Fruit fly (Drosophila melanogaster) whole organism, embryonic: ENCODE results near the gene AP-1-2beta.

Source experiments
- Awh ChIP-seq: fragments of 200-800 bp; sonication (Bioruptor generic); IDR thresholded peaks from 2 replicates; pipeline ENCODE4, ENCODE4 v1.3.6; 2022; ENCODE audit warnings: missing biosample characterization, missing genetic modification characterization
- CG10147 ChIP-seq: fragments of 200-800 bp; sonication (Bioruptor generic); optimal IDR thresholded peaks from 2 replicates; lab custom pipeline; 2019; ENCODE audit warnings: missing biosample characterization, mild to moderate bottlenecking, missing genetic modification characterization, moderate library complexity
- CG12155 ChIP-seq: fragments of 200-800 bp; sonication (Bioruptor generic); optimal IDR thresholded peaks from 3 replicates; lab custom pipeline; 2016; ENCODE audit warnings: missing biosample characterization, missing genetic modification characterization
- CG12769 ChIP-seq: fragments of 200-800 bp; sonication (Bioruptor generic); optimal IDR thresholded peaks from 2 replicates; lab custom pipeline; 2019; ENCODE audit warnings: missing biosample characterization, mild to moderate bottlenecking, missing genetic modification characterization, moderate library complexity
- CG14050 ChIP-seq: fragments of 200-800 bp; sonication (Bioruptor generic); IDR thresholded peaks from 3 replicates; pipeline ENCODE4 v1.3.6; 2022; ENCODE audit warnings: missing biosample characterization, missing genetic modification characterization
- CG15696 ChIP-seq: fragments of 200-800 bp; sonication (Bioruptor generic); optimal IDR thresholded peaks from 2 replicates; lab custom pipeline; 2019; ENCODE audit warnings: missing biosample characterization, mild to moderate bottlenecking, missing genetic modification characterization, moderate library complexity
- CG18599 ChIP-seq: fragments of 200-800 bp; sonication (Bioruptor generic); optimal IDR thresholded peaks from 3 replicates; lab custom pipeline; 2017; ENCODE audit warnings: missing biosample characterization, missing genetic modification characterization, mild to moderate bottlenecking, moderate library complexity, missing genetic modification reagents
- CG2712 ChIP-seq: fragments of 200-800 bp; optimal IDR thresholded peaks from 3 replicates; lab custom pipeline; 2019; ENCODE audit warnings: missing biosample characterization, mild to moderate bottlenecking, missing genetic modification characterization, moderate library complexity
- CG30403 ChIP-seq: fragments of 200-800 bp; sonication (Bioruptor generic); optimal IDR thresholded peaks from 3 replicates; lab custom pipeline; 2016; ENCODE audit warnings: missing biosample characterization, missing genetic modification characterization
- CG31441 ChIP-seq: fragments of 200-800 bp; sonication (Bioruptor generic); IDR thresholded peaks from 2 replicates; pipeline ENCODE4 v1.3.6; 2022; ENCODE audit warnings: missing biosample characterization, missing genetic modification characterization
- CG3407 ChIP-seq: fragments of 200-800 bp; sonication (Bioruptor generic); optimal IDR thresholded peaks from 2 replicates; lab custom pipeline; 2018; ENCODE audit warnings: missing biosample characterization, mild to moderate bottlenecking, missing genetic modification characterization
- CG6254 ChIP-seq: fragments of 200-800 bp; sonication (Bioruptor generic); optimal IDR thresholded peaks from 3 replicates; lab custom pipeline; 2017; ENCODE audit warnings: mild to moderate bottlenecking, missing biosample characterization, missing genetic modification reagents, missing genetic modification characterization
- CG7839 ChIP-seq: fragments of 200-800 bp; sonication (Bioruptor generic); optimal IDR thresholded peaks from 3 replicates; lab custom pipeline; 2018; ENCODE audit warnings: missing biosample characterization, mild to moderate bottlenecking, missing genetic modification characterization, moderate library complexity
- CG8944 ChIP-seq: fragments of 200-800 bp; sonication (Bioruptor generic); optimal IDR thresholded peaks from 3 replicates; lab custom pipeline; 2016; ENCODE audit warnings: missing biosample characterization, missing genetic modification characterization
- CoRest ChIP-seq: fragments of 200-800 bp; sonication (Bioruptor generic); optimal IDR thresholded peaks from 3 replicates; lab custom pipeline; 2018; ENCODE audit warnings: missing biosample characterization, mild to moderate bottlenecking, missing genetic modification characterization, moderate library complexity
- ERR ChIP-seq: fragments of 200-800 bp; sonication (Bioruptor generic); optimal IDR thresholded peaks from 2 replicates; lab custom pipeline; 2016; ENCODE audit warnings: missing biosample characterization, missing genetic modification characterization
- HHEX ChIP-seq: fragments of 200-800 bp; sonication (Bioruptor generic); optimal IDR thresholded peaks from 3 replicates; lab custom pipeline; 2017; ENCODE audit warnings: missing biosample characterization, mild to moderate bottlenecking, missing genetic modification characterization, missing genetic modification reagents
- HLH4C ChIP-seq: fragments of 200-800 bp; sonication (Bioruptor generic); IDR thresholded peaks from 3 replicates; pipeline ENCODE4 v1.3.6; 2022; ENCODE audit warnings: missing biosample characterization, missing genetic modification characterization; ENCODE audit not compliant: partially characterized antibody
- HLH54F ChIP-seq: fragments of 200-800 bp; sonication (Bioruptor generic); optimal IDR thresholded peaks from 3 replicates; lab custom pipeline; 2016; ENCODE audit warnings: missing biosample characterization, missing genetic modification characterization
- HmgD ChIP-seq: fragments of 200-800 bp; sonication (Bioruptor generic); optimal IDR thresholded peaks from 3 replicates; lab custom pipeline; 2016; ENCODE audit warnings: missing biosample characterization, missing genetic modification characterization
- Lhr ChIP-seq: fragments of 200-800 bp; sonication (Bioruptor generic); optimal IDR thresholded peaks from 3 replicates; lab custom pipeline; 2017; ENCODE audit warnings: mild to moderate bottlenecking, missing biosample characterization, missing genetic modification reagents, missing genetic modification characterization
- Oli ChIP-seq: fragments of 200-800 bp; sonication (Bioruptor generic); optimal IDR thresholded peaks from 2 replicates; lab custom pipeline; 2018; ENCODE audit warnings: missing biosample characterization, mild to moderate bottlenecking, missing genetic modification characterization, moderate library complexity
- PHDP ChIP-seq: fragments of 200-800 bp; sonication (Bioruptor generic); optimal IDR thresholded peaks from 3 replicates; lab custom pipeline; 2018; ENCODE audit warnings: missing biosample characterization, mild to moderate bottlenecking, missing genetic modification characterization, moderate library complexity
- Spps ChIP-seq: fragments of 200-800 bp; sonication (Bioruptor generic); optimal IDR thresholded peaks from 2 replicates; lab custom pipeline; 2018; ENCODE audit warnings: missing biosample characterization, mild to moderate bottlenecking, missing genetic modification characterization
- Ssrp ChIP-seq: fragments of 200-800 bp; sonication (Bioruptor generic); optimal IDR thresholded peaks from 2 replicates; lab custom pipeline; 2018; ENCODE audit warnings: missing biosample characterization, mild to moderate bottlenecking, missing genetic modification characterization, moderate library complexity
- ac ChIP-seq: fragments of 200-800 bp; sonication (Bioruptor generic); optimal IDR thresholded peaks from 3 replicates; lab custom pipeline; 2017; ENCODE audit warnings: missing biosample characterization, mild to moderate bottlenecking, missing genetic modification characterization
- bab2 ChIP-seq: fragments of 200-800 bp; sonication (Bioruptor generic); optimal IDR thresholded peaks from 2 replicates; lab custom pipeline; 2016; ENCODE audit warnings: missing biosample characterization, missing genetic modification characterization
- chm ChIP-seq: fragments of 200-800 bp; sonication (Bioruptor generic); IDR thresholded peaks from 2 replicates; pipeline ENCODE4 v1.3.6; 2022; ENCODE audit warnings: missing biosample characterization, missing genetic modification characterization
- dmrt99B ChIP-seq: fragments of 200-800 bp; sonication (Bioruptor generic); optimal IDR thresholded peaks from 2 replicates; lab custom pipeline; 2018; ENCODE audit warnings: missing biosample characterization, mild to moderate bottlenecking, missing genetic modification characterization, moderate library complexity
- fd102C ChIP-seq: fragments of 200-800 bp; sonication (Bioruptor generic); optimal IDR thresholded peaks from 2 replicates; lab custom pipeline; 2018; ENCODE audit warnings: missing biosample characterization, mild to moderate bottlenecking, missing genetic modification characterization, moderate library complexity
- fd96Cb ChIP-seq: fragments of 200-800 bp; sonication (Bioruptor generic); optimal IDR thresholded peaks from 2 replicates; lab custom pipeline; 2018; ENCODE audit warnings: missing biosample characterization, mild to moderate bottlenecking, missing genetic modification characterization, moderate library complexity
- ham ChIP-seq: fragments of 200-800 bp; sonication (Bioruptor generic); IDR thresholded peaks from 2 replicates; pipeline ENCODE4 v1.3.6; 2022; ENCODE audit warnings: missing biosample characterization, missing genetic modification characterization
- hkb ChIP-seq, 2 experiments: fragments of 200-800 bp in 1 of 2; fragments of >200 bp in 1 of 2; sonication (Bioruptor generic) in 1 of 2; IDR thresholded peaks in 1 of 2; optimal IDR thresholded peaks in 1 of 2; 2 replicates each; pipeline versions ENCODE4 v1.3.6 to Lab custom; 2017 to 2022; ENCODE audit warnings: missing biosample characterization in 1 of 2, missing genetic modification characterization in 1 of 2
- jumu ChIP-seq: fragments of 200-800 bp; sonication (Bioruptor generic); optimal IDR thresholded peaks from 3 replicates; lab custom pipeline; 2016; ENCODE audit warnings: missing biosample characterization, missing genetic modification characterization
- ken ChIP-seq: fragments of 200-800 bp; sonication (Bioruptor generic); IDR thresholded peaks from 3 replicates; pipeline ENCODE4 v1.3.6; 2022; ENCODE audit warnings: missing biosample characterization, missing genetic modification characterization
- kni ChIP-seq: fragments of 200-800 bp; sonication (Bioruptor generic); optimal IDR thresholded peaks from 3 replicates; lab custom pipeline; 2017; ENCODE audit warnings: mild to moderate bottlenecking, missing biosample characterization, missing genetic modification reagents, missing genetic modification characterization
- knrl ChIP-seq: fragments of 200-800 bp; sonication (Bioruptor generic); IDR thresholded peaks from 3 replicates; pipeline ENCODE4 v1.3.6; 2022; ENCODE audit warnings: missing biosample characterization, missing genetic modification characterization; ENCODE audit not compliant: partially characterized antibody
- lilli ChIP-seq: fragments of 200-800 bp; sonication (Bioruptor generic); optimal IDR thresholded peaks from 3 replicates; lab custom pipeline; 2016; ENCODE audit warnings: missing biosample characterization, missing genetic modification characterization
- maf-S ChIP-seq: fragments of 200-800 bp; sonication (Bioruptor generic); optimal IDR thresholded peaks from 2 replicates; lab custom pipeline; 2016; ENCODE audit warnings: missing biosample characterization, missing genetic modification characterization
- nom ChIP-seq: fragments of 200-800 bp; sonication (Bioruptor generic); optimal IDR thresholded peaks from 2 replicates; lab custom pipeline; 2017; ENCODE audit warnings: missing biosample characterization, missing genetic modification characterization, mild to moderate bottlenecking, moderate library complexity, missing genetic modification reagents
- onecut ChIP-seq: fragments of 200-800 bp; sonication (Bioruptor generic); IDR thresholded peaks from 2 replicates; pipeline ENCODE4 v1.3.6; 2022; ENCODE audit warnings: missing biosample characterization, missing genetic modification characterization
- org-1 ChIP-seq: fragments of 200-800 bp; sonication (Bioruptor generic); optimal IDR thresholded peaks from 2 replicates; lab custom pipeline; 2017; ENCODE audit warnings: missing biosample characterization, missing genetic modification characterization
- otp ChIP-seq: fragments of 200-800 bp; sonication (Bioruptor generic); IDR thresholded peaks from 3 replicates; pipeline ENCODE4, ENCODE4 v1.3.6; 2022; ENCODE audit warnings: missing biosample characterization, missing genetic modification characterization
- pum ChIP-seq: fragments of 200-800 bp; sonication (Bioruptor generic); optimal IDR thresholded peaks from 2 replicates; lab custom pipeline; 2016; ENCODE audit warnings: missing biosample characterization, missing genetic modification characterization
- ranshi ChIP-seq: fragments of 200-800 bp; sonication (Bioruptor generic); IDR thresholded peaks from 2 replicates; pipeline ENCODE4 v1.3.6; 2022; ENCODE audit warnings: missing biosample characterization, missing genetic modification characterization
- ttk ChIP-seq: fragments of 200-800 bp; sonication (Bioruptor generic); IDR thresholded peaks from 2 replicates; pipeline ENCODE4 v2.1.2; 2022; ENCODE audit warnings: missing biosample characterization, missing genetic modification characterization
- tx ChIP-seq: fragments of 200-800 bp; sonication (Bioruptor generic); optimal IDR thresholded peaks from 2 replicates; lab custom pipeline; 2016; ENCODE audit warnings: missing biosample characterization, missing genetic modification characterization
- zen ChIP-seq: fragments of 200-800 bp; sonication (Bioruptor generic); optimal IDR thresholded peaks from 3 replicates; lab custom pipeline; 2018; ENCODE audit warnings: missing biosample characterization, mild to moderate bottlenecking, missing genetic modification characterization, moderate library complexity

Gene AP-1-2beta

dm6 chrX:19769821-19770519 lies 39.2 kb downstream of the AP-1-2beta start (continued):
- peak; percentile 51 for TF ChIP-seq CG30403
- TF ChIP-seq CG7839 (tag; lab: Kevin White, UChicago) = peak; percentile 51
- 0 out of 3 replicates have a peak, but pooled peaks have one; percentile 18 for TF ChIP-seq ken (GFP tag; lab: Robert Waterston, UW)
- TF ChIP-seq lilli (GFP tag; lab: Kevin White, UChicago) = peak; percentile 46
- TF ChIP-seq CG8944 (GFP tag; lab: Kevin White, UChicago) = peak; percentile 38
- peak; percentile 40 for TF ChIP-seq pum
- TF ChIP-seq ERR (GFP tag; lab: Kevin White, UChicago) = no peak
- TF ChIP-seq hkb (optimal IDR thresholded peaks at IDR 0.05; lab: Kevin White, UChicago) = no peak
- peak; percentile 46; the same call in 1 of the 2 replicates for TF ChIP-seq hkb (GFP tag; IDR thresholded peaks at IDR 0.05; lab: Robert Waterston, UW)
- peak; percentile 29 for TF ChIP-seq kni (GFP tag; lab: Kevin White, UChicago)
- TF ChIP-seq Spps (tag; lab: Kevin White, UChicago) = peak; percentile 58
- no peak for TF ChIP-seq HmgD
- peak; percentile 26 for TF ChIP-seq org-1
- TF ChIP-seq tx = peak; percentile 22
- TF ChIP-seq HLH54F (GFP tag; lab: Kevin White, UChicago) = peak; percentile 15
- TF ChIP-seq Awh (GFP tag; lab: Robert Waterston, UW) = no peak
- peak; percentile 39 for TF ChIP-seq CoRest (tag; lab: Kevin White, UChicago)
- TF ChIP-seq fd96Cb (tag; lab: Kevin White, UChicago) = peak; percentile 64
- peak; percentile 18 for TF ChIP-seq ac (GFP tag; lab: Kevin White, UChicago)
- TF ChIP-seq CG31441 (GFP tag; lab: Robert Waterston, UW) = peak; percentile 54
- peak; percentile 8 for TF ChIP-seq fd102C (GFP tag; lab: Kevin White, UChicago)
- peak; percentile 40 for TF ChIP-seq bab2 (GFP tag; lab: Kevin White, UChicago)
- peak; percentile 37; the same call in 1 of the 2 replicates for TF ChIP-seq onecut (GFP tag; lab: Robert Waterston, UW)
- no peak for TF ChIP-seq HLH4C (GFP tag; lab: Robert Waterston, UW)
- TF ChIP-seq jumu (GFP tag; lab: Kevin White, UChicago) = no peak
- peak; percentile 28 for TF ChIP-seq PHDP
- TF ChIP-seq ranshi (GFP tag; lab: Robert Waterston, UW) = peak; percentile 24; the same call in 1 of the 2 replicates
- TF ChIP-seq CG3407 (GFP tag; lab: Kevin White, UChicago) = peak; percentile 4
- peak; percentile 51; the same call in 1 of the 3 replicates for TF ChIP-seq otp
- peak; percentile 52 for TF ChIP-seq Ssrp (tag; lab: Kevin White, UChicago)
- TF ChIP-seq maf-S (GFP tag; lab: Kevin White, UChicago) = peak; percentile 11
- peak; percentile 34 for TF ChIP-seq dmrt99B (tag; lab: Kevin White, UChicago)
- no peak for TF ChIP-seq ham
- peak; percentile 74 for TF ChIP-seq CG2712 (tag; lab: Kevin White, UChicago)
- peak; percentile 58 for TF ChIP-seq CG15696
- TF ChIP-seq CG14050 (GFP tag; lab: Robert Waterston, UW) = no peak
- TF ChIP-seq HHEX (GFP tag; lab: Kevin White, UChicago) = no peak
- peak; percentile 33 for TF ChIP-seq CG6254 (GFP tag; lab: Kevin White, UChicago)
- no peak for TF ChIP-seq knrl (GFP tag; lab: Robert Waterston, UW)
- TF ChIP-seq Lhr = no peak
- TF ChIP-seq nom = peak; percentile 36
- TF ChIP-seq CG10147 (GFP tag; lab: Kevin White, UChicago) = no peak
- peak; percentile 77 for TF ChIP-seq zen (tag; lab: Kevin White, UChicago)
- no peak for TF ChIP-seq ttk (GFP tag; lab: Robert Waterston, UW)
- peak; percentile 15 for TF ChIP-seq CG12155 (GFP tag; lab: Kevin White, UChicago)
- TF ChIP-seq CG18599 = peak; percentile 26
- peak; percentile 42 for TF ChIP-seq Oli (tag; lab: Kevin White, UChicago)
- no peak for TF ChIP-seq CG12769 (tag; lab: Kevin White, UChicago)
- TF ChIP-seq chm (GFP tag; lab: Robert Waterston, UW) = peak; percentile 68; the same call in 1 of the 2 replicates
